Fruit fly (Drosophila melanogaster) whole organism, prepupa: Measurements from ENCODE around the gene Cyp313b1.

ENCODE experiments used
- Blimp-1 ChIP-seq: fragments of 200-800 bp; sonication (Bioruptor generic); optimal IDR thresholded peaks from 3 replicates; lab custom pipeline; 2017; ENCODE audit warnings: missing biosample characterization, missing genetic modification characterization, mild to moderate bottlenecking, moderate library complexity, missing genetic modification reagents
- CG10631 ChIP-seq: fragments of 200-800 bp; sonication (Bioruptor generic); optimal IDR thresholded peaks from 2 replicates; lab custom pipeline; 2016; ENCODE audit warnings: missing biosample characterization, missing genetic modification characterization
- CG10669 ChIP-seq: fragments of 200-800 bp; sonication (Bioruptor generic); optimal IDR thresholded peaks from 3 replicates; lab custom pipeline; 2018; ENCODE audit warnings: missing biosample characterization, mild to moderate bottlenecking, missing genetic modification characterization, moderate library complexity
- CG11294 ChIP-seq: fragments of 200-800 bp; sonication (Bioruptor generic); IDR thresholded peaks from 2 replicates; pipeline ENCODE4 v1.3.6; 2022; ENCODE audit warnings: missing biosample characterization, missing genetic modification characterization
- CG11902 ChIP-seq: fragments of 200-800 bp; sonication (Bioruptor generic); optimal IDR thresholded peaks from 3 replicates; lab custom pipeline; 2016; ENCODE audit warnings: missing biosample characterization, missing genetic modification characterization
- CG15336 ChIP-seq: fragments of 200-800 bp; sonication (Bioruptor generic); IDR thresholded peaks from 2 replicates; pipeline ENCODE4 v1.3.6; 2022; ENCODE audit warnings: missing biosample characterization, missing genetic modification characterization
- CG16779 ChIP-seq: fragments of 200-800 bp; sonication (Bioruptor generic); optimal IDR thresholded peaks from 3 replicates; lab custom pipeline; 2017; ENCODE audit warnings: missing biosample characterization, mild to moderate bottlenecking, missing genetic modification characterization
- CG31627 ChIP-seq: fragments of 200-800 bp; sonication (Bioruptor generic); optimal IDR thresholded peaks from 3 replicates; lab custom pipeline; 2016; ENCODE audit warnings: missing biosample characterization, missing genetic modification characterization
- CG32006 ChIP-seq: fragments of 200-800 bp; sonication (Bioruptor generic); optimal IDR thresholded peaks from 3 replicates; lab custom pipeline; 2017; ENCODE audit warnings: missing biosample characterization, mild to moderate bottlenecking, missing genetic modification characterization
- CG34406 ChIP-seq: fragments of 200-800 bp; sonication (Bioruptor generic); optimal IDR thresholded peaks from 3 replicates; lab custom pipeline; 2016; ENCODE audit warnings: missing biosample characterization, missing genetic modification characterization
- CG3919 ChIP-seq: fragments of 200-800 bp; sonication (Bioruptor generic); optimal IDR thresholded peaks from 3 replicates; lab custom pipeline; 2016; ENCODE audit warnings: missing biosample characterization, missing genetic modification characterization
- CG4318 ChIP-seq: fragments of 200-800 bp; sonication (Bioruptor generic); optimal IDR thresholded peaks from 3 replicates; lab custom pipeline; 2017; ENCODE audit warnings: missing biosample characterization, mild to moderate bottlenecking, missing genetic modification characterization
- CG6163 ChIP-seq: fragments of 200-800 bp; sonication (Bioruptor generic); IDR thresholded peaks from 3 replicates; pipeline ENCODE4 v1.3.6; 2022; ENCODE audit warnings: missing biosample characterization, missing genetic modification characterization
- CG6276 ChIP-seq: fragments of 200-800 bp; sonication (Bioruptor generic); optimal IDR thresholded peaks from 2 replicates; lab custom pipeline; 2017; ENCODE audit warnings: missing biosample characterization, mild to moderate bottlenecking, missing genetic modification characterization
- CG6792 ChIP-seq: fragments of 200-800 bp; sonication (Bioruptor generic); optimal IDR thresholded peaks from 3 replicates; lab custom pipeline; 2016; ENCODE audit warnings: missing biosample characterization, missing genetic modification characterization
- CG6808 ChIP-seq: fragments of 200-800 bp; sonication (Bioruptor generic); optimal IDR thresholded peaks from 3 replicates; lab custom pipeline; 2017; ENCODE audit warnings: missing biosample characterization, missing genetic modification characterization, mild to moderate bottlenecking, moderate library complexity, missing genetic modification reagents
- CG7368 ChIP-seq: fragments of 200-800 bp; sonication (Bioruptor generic); optimal IDR thresholded peaks from 3 replicates; lab custom pipeline; 2016; ENCODE audit warnings: missing biosample characterization, missing genetic modification characterization
- CG8119 ChIP-seq: fragments of 200-800 bp; sonication (Bioruptor generic); IDR thresholded peaks from 3 replicates; pipeline ENCODE4 v1.3.6; 2022; ENCODE audit warnings: missing biosample characterization, missing genetic modification characterization
- CG8319 ChIP-seq: fragments of 200-800 bp; sonication (Bioruptor generic); optimal IDR thresholded peaks from 3 replicates; lab custom pipeline; 2016; ENCODE audit warnings: missing biosample characterization, missing genetic modification characterization
- CG8632 ChIP-seq: fragments of 200-800 bp; sonication (Bioruptor generic); optimal IDR thresholded peaks from 3 replicates; lab custom pipeline; 2016; ENCODE audit warnings: missing biosample characterization, missing genetic modification characterization
- CG9139 ChIP-seq: fragments of 200-800 bp; sonication (Bioruptor generic); optimal IDR thresholded peaks from 3 replicates; lab custom pipeline; 2017; ENCODE audit warnings: missing biosample characterization, mild to moderate bottlenecking, missing genetic modification characterization
- Eip93F ChIP-seq: fragments of 200-800 bp; sonication (Bioruptor generic); optimal IDR thresholded peaks from 2 replicates; lab custom pipeline; 2016; ENCODE audit warnings: missing biosample characterization, mild to moderate bottlenecking, missing genetic modification characterization
- Ets96B ChIP-seq: fragments of 200-800 bp; optimal IDR thresholded peaks from 2 replicates; lab custom pipeline; 2019; ENCODE audit warnings: missing biosample characterization, mild to moderate bottlenecking, missing genetic modification characterization, moderate library complexity
- Gug ChIP-seq: fragments of 200-800 bp; sonication (Bioruptor generic); IDR thresholded peaks from 2 replicates; pipeline ENCODE4 v1.3.6; 2022; ENCODE audit warnings: missing biosample characterization, missing genetic modification characterization
- Hr38 ChIP-seq: sonication (Bioruptor generic); optimal IDR thresholded peaks from 2 replicates; lab custom pipeline; 2016; ENCODE audit warnings: missing biosample characterization, missing genetic modification characterization
- Hr39 ChIP-seq: fragments of 200-800 bp; sonication (Bioruptor generic); optimal IDR thresholded peaks from 2 replicates; lab custom pipeline; 2016; ENCODE audit warnings: missing biosample characterization, missing genetic modification characterization
- Smox ChIP-seq: fragments of 200-800 bp; sonication (Bioruptor generic); optimal IDR thresholded peaks from 3 replicates; lab custom pipeline; 2016; ENCODE audit warnings: missing biosample characterization, missing genetic modification characterization
- Sox102F ChIP-seq: fragments of 200-800 bp; sonication (Bioruptor generic); optimal IDR thresholded peaks from 2 replicates; lab custom pipeline; 2016; ENCODE audit warnings: missing biosample characterization, mild to moderate bottlenecking, missing genetic modification characterization
- Sox14 ChIP-seq: fragments of 200-800 bp; sonication (Bioruptor generic); optimal IDR thresholded peaks from 3 replicates; lab custom pipeline; 2016; ENCODE audit warnings: missing biosample characterization, missing genetic modification characterization
- Sox15 ChIP-seq: fragments of 200-800 bp; sonication (Bioruptor generic); optimal IDR thresholded peaks from 3 replicates; lab custom pipeline; 2016; ENCODE audit warnings: missing biosample characterization, missing genetic modification characterization
- acj6 ChIP-seq: fragments of 200-800 bp; sonication (Bioruptor generic); optimal IDR thresholded peaks from 3 replicates; lab custom pipeline; 2016; ENCODE audit warnings: missing biosample characterization, missing genetic modification characterization
- cyc ChIP-seq: fragments of 200-800 bp; sonication (Bioruptor generic); optimal IDR thresholded peaks from 3 replicates; lab custom pipeline; 2016; ENCODE audit warnings: missing biosample characterization, missing genetic modification characterization
- dac ChIP-seq: fragments of 200-800 bp; sonication (Bioruptor generic); optimal IDR thresholded peaks from 2 replicates; lab custom pipeline; 2017; ENCODE audit warnings: missing biosample characterization, mild to moderate bottlenecking, missing genetic modification characterization
- dsx ChIP-seq: fragments of 200-800 bp; optimal IDR thresholded peaks from 3 replicates; lab custom pipeline; 2019; ENCODE audit warnings: missing biosample characterization, mild to moderate bottlenecking, missing genetic modification characterization, moderate library complexity; ENCODE audit not compliant: poor library complexity, severe bottlenecking
- eg ChIP-seq: fragments of 200-800 bp; sonication (Bioruptor generic); IDR thresholded peaks from 3 replicates; pipeline ENCODE4 v1.3.6; 2022; ENCODE audit warnings: missing biosample characterization, missing genetic modification characterization
- esn ChIP-seq: fragments of 200-800 bp; sonication (Bioruptor generic); optimal IDR thresholded peaks from 2 replicates; lab custom pipeline; 2016; ENCODE audit warnings: missing biosample characterization, mild to moderate bottlenecking, missing genetic modification characterization, moderate library complexity
- fd85E ChIP-seq: fragments of 200-800 bp; sonication (Bioruptor generic); optimal IDR thresholded peaks from 3 replicates; lab custom pipeline; 2016; ENCODE audit warnings: missing biosample characterization, missing genetic modification characterization
- net ChIP-seq: fragments of 200-800 bp; sonication (Bioruptor generic); optimal IDR thresholded peaks from 3 replicates; lab custom pipeline; 2016; ENCODE audit warnings: missing biosample characterization, missing genetic modification characterization
- pdm3 ChIP-seq: fragments of 200-800 bp; sonication (Bioruptor generic); optimal IDR thresholded peaks from 3 replicates; lab custom pipeline; 2016; ENCODE audit warnings: missing biosample characterization, missing genetic modification characterization
- salr ChIP-seq, 2 experiments: fragments of 200-800 bp; sonication (Bioruptor generic); optimal IDR thresholded peaks; 3 replicates each; lab custom pipeline; 2016 to 2018; ENCODE audit warnings: missing biosample characterization in 2 of 2, missing genetic modification characterization in 2 of 2, mild to moderate bottlenecking in 1 of 2
- spab ChIP-seq: fragments of 200-800 bp; sonication (Bioruptor generic); optimal IDR thresholded peaks from 2 replicates; lab custom pipeline; 2017; ENCODE audit warnings: missing biosample characterization, mild to moderate bottlenecking, missing genetic modification characterization, missing genetic modification reagents
- ss ChIP-seq, 2 experiments: fragments of 200-800 bp; sonication (Bioruptor generic); optimal IDR thresholded peaks; 2 replicates in 1 of 2; 3 replicates in 1 of 2; lab custom pipeline; 2017 to 2018; ENCODE audit warnings: mild to moderate bottlenecking in 2 of 2, missing biosample characterization in 2 of 2, missing genetic modification characterization in 2 of 2, moderate library complexity in 1 of 2
- vri ChIP-seq: fragments of 200-800 bp; sonication (Bioruptor generic); optimal IDR thresholded peaks from 3 replicates; lab custom pipeline; 2016; ENCODE audit warnings: missing biosample characterization, mild to moderate bottlenecking, missing genetic modification characterization

The Cyp313b1 gene

dm6 chr3R:8683280-8683679, 37.8 kb upstream of the Cyp313b1 start:
- no peak for TF ChIP-seq CG34406 (GFP tag; lab: Kevin White, UChicago)
- no peak for TF ChIP-seq CG31627 (GFP tag; lab: Kevin White, UChicago)
- no peak for TF ChIP-seq salr (GFP tag; optimal IDR thresholded peaks at IDR 0.05; lab: Kevin White, UChicago)
- TF ChIP-seq CG8119 (GFP tag; lab: Robert Waterston, UW) = no peak
- TF ChIP-seq Hr39 (GFP tag; lab: Kevin White, UChicago) = no peak
- TF ChIP-seq CG6276 (GFP tag; lab: Kevin White, UChicago) = no peak
- TF ChIP-seq CG11902 (GFP tag; lab: Kevin White, UChicago) = no peak
- no peak for TF ChIP-seq Ets96B (tag; lab: Kevin White, UChicago)
- TF ChIP-seq acj6 (GFP tag; lab: Kevin White, UChicago) = no peak
- TF ChIP-seq spab (GFP tag; lab: Kevin White, UChicago) = no peak
- no peak for TF ChIP-seq net (GFP tag; lab: Kevin White, UChicago)
- no peak for TF ChIP-seq Eip93F (GFP tag; lab: Kevin White, UChicago)

DNA sequence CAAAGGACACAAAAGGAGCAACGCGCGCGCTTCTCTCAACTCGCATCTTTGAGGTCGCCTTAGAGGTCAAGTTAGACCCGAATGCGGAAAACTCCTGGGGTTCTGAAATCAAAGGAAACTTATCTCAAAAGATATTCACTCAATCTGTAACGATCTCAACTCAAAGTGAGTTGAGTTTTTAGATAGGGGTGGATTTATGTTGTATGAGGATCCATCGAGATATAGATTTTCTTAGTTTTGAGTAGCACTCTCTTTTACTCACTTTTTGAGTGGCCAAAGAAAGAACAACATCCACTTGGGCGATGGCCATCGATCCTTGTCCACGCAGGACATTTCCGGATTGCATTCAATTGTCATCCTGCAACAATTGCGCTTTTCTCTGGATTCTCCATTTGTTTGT, 35.2 kb upstream of the Cyp313b1 start:
- TF ChIP-seq CG34406 (GFP tag; lab: Kevin White, UChicago) = no peak
- no peak for TF ChIP-seq vri (GFP tag; lab: Kevin White, UChicago)
- TF ChIP-seq Hr38 (GFP tag; lab: Kevin White, UChicago) = no peak
- TF ChIP-seq esn (GFP tag; lab: Kevin White, UChicago) = no peak
- no peak for TF ChIP-seq dac (GFP tag; lab: Kevin White, UChicago)
- no peak for TF ChIP-seq fd85E (GFP tag; lab: Kevin White, UChicago)

dm6 chr3R:8679934-8680333, 34.5 kb upstream of the Cyp313b1 start, which contains the start of gene CG33325:
Gene CG33325 (minus strand): TSS chr3R:8680034.
- TF ChIP-seq acj6 (GFP tag; lab: Kevin White, UChicago) (no peak), CG16779 (tag; lab: Kevin White, UChicago) (no peak), CG6163 (GFP tag; lab: Robert Waterston, UW) (no peak), dsx (GFP tag; lab: Kevin White, UChicago) (no peak)

dm6 chr3R:8676560-8677000, 31.1 kb upstream of the Cyp313b1 start, which contains the start of the genes Unc50, CG11755 and CG8043:
Gene Unc50 (minus strand): TSS chr3R:8676613.
Gene CG11755 (plus strand): TSS chr3R:8676915.
Gene CG8043 (plus strand): TSS chr3R:8676915.
- peak; percentile 27 for TF ChIP-seq Blimp-1
- TF ChIP-seq CG32006 = peak; percentile 68
- peak; percentile 62 for TF ChIP-seq Sox15 (GFP tag; lab: Kevin White, UChicago)
- peak in 1 of 2 experiments; percentile 24 for TF ChIP-seq salr (GFP tag; optimal IDR thresholded peaks at IDR 0.05; lab: Kevin White, UChicago)
- peak; percentile 83 for TF ChIP-seq Sox14 (GFP tag; lab: Kevin White, UChicago)
- no peak for TF ChIP-seq CG4318
- no peak for TF ChIP-seq Hr38 (GFP tag; lab: Kevin White, UChicago)
- TF ChIP-seq eg (GFP tag; lab: Robert Waterston, UW) = peak; percentile 52; the same call in 2 of the 3 replicates
- TF ChIP-seq CG6792 = peak; percentile 57
- TF ChIP-seq pdm3 (GFP tag; lab: Kevin White, UChicago) = peak; percentile 77
- peak; percentile 80 for TF ChIP-seq Sox102F
- TF ChIP-seq Ets96B (tag; lab: Kevin White, UChicago) = peak; percentile 74
- peak; percentile 34 for TF ChIP-seq CG7368 (GFP tag; lab: Kevin White, UChicago)
- peak; percentile 56 for TF ChIP-seq CG34406 (GFP tag; lab: Kevin White, UChicago)
- TF ChIP-seq dac (GFP tag; lab: Kevin White, UChicago) = peak; percentile 40
- TF ChIP-seq CG8119 (GFP tag; lab: Robert Waterston, UW) = peak; percentile 51; the same call in 1 of the 3 replicates
- TF ChIP-seq CG10631 = peak; percentile 77
- no peak; the same call in 1 of the 2 replicates for TF ChIP-seq CG15336 (GFP tag; lab: Robert Waterston, UW)
- peak; percentile 81 for TF ChIP-seq acj6 (GFP tag; lab: Kevin White, UChicago)
- no peak for TF ChIP-seq CG16779 (tag; lab: Kevin White, UChicago)
- peak; percentile 56 for TF ChIP-seq Eip93F (GFP tag; lab: Kevin White, UChicago)
- peak; percentile 51 for TF ChIP-seq CG10669 (GFP tag; lab: Kevin White, UChicago)
- peak; percentile 74 for TF ChIP-seq CG3919
- peak; percentile 81 for TF ChIP-seq cyc (GFP tag; lab: Kevin White, UChicago)
- peak; percentile 81 for TF ChIP-seq Smox (GFP tag; lab: Kevin White, UChicago)
- TF ChIP-seq CG11294 = no peak; the same call in 1 of the 2 replicates
- TF ChIP-seq CG8632 (GFP tag; lab: Kevin White, UChicago) = peak; percentile 44
- peak; percentile 60; the same call in 1 of the 2 replicates for TF ChIP-seq Gug (GFP tag; lab: Robert Waterston, UW)
- peak; percentile 41 for TF ChIP-seq CG8319 (GFP tag; lab: Kevin White, UChicago)
- TF ChIP-seq CG9139 (GFP tag; lab: Kevin White, UChicago) = peak; percentile 25
- no peak for TF ChIP-seq net (GFP tag; lab: Kevin White, UChicago)
- TF ChIP-seq CG6808 (GFP tag; lab: Kevin White, UChicago) = no peak
- no peak for TF ChIP-seq ss (GFP tag; optimal IDR thresholded peaks at IDR 0.05; lab: Kevin White, UChicago)
